Fruit fly (Drosophila melanogaster): ENCODE data around the gene Eogt.

Gene Eogt

DNA sequence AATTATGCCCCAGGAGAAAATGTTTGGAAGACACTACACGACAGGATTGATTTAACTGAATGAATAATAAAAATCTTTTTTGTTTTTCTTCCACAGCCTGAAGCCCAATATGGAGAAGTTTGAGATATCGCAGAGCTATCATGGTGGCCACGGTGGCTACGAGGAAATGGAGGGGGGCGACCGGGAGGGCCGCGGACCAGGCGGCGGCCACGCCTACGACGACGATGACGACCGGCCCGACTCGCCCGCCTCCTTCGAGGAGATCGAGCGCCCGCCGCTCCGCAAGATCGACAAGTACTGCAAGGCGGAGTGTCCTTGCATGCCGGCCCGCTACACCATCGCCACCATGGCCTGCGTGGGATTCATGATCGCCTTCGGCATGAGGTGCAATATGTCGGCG lies 23.7 kb downstream of the Eogt start:
- TF ChIP-seq Hr39 (optimal IDR thresholded peaks at IDR 0.05) (peak; percentile 66), CG10147 (GFP tag; optimal IDR thresholded peaks at IDR 0.05) (no peak), eve (GFP tag; optimal IDR thresholded peaks at IDR 0.05) (no peak), tx (GFP tag; optimal IDR thresholded peaks at IDR 0.05) (no peak)

DNA sequence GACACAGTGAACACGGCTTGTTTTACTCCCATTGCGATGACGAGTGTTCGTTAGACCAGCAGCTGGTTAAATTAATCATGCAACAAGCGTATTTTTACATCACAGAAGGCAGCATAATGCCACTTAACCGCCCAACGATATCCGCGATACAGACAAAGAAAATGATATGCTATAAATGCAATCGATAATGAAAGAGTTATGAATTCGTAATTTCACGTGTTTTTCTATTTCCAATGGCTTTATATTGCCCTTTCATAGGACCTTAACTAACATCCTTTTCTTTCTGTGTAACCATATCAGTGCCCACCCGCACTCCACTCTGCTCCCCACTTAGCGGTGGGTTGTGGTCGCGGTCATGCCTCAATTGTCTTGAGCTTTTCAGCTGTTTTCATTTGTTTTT lies 32.2 kb downstream of the Eogt start:
- TF ChIP-seq Ets65A (GFP tag): peak; percentile 87
- TF ChIP-seq Sox102F (GFP tag; optimal IDR thresholded peaks at IDR 0.05): peak; percentile 11
- peak; percentile 76 for TF ChIP-seq Drgx (GFP tag; IDR thresholded peaks at IDR 0.05)
- TF ChIP-seq CG10366 (GFP tag; IDR thresholded peaks at IDR 0.05): peak; percentile 23; the same call in 1 of the 2 replicates
- TF ChIP-seq lab (GFP tag; optimal IDR thresholded peaks at IDR 0.05): no peak
- TF ChIP-seq CG6689 (GFP tag; IDR thresholded peaks at IDR 0.05): peak; percentile 27; the same call in 1 of the 2 replicates
- TF ChIP-seq cg (GFP tag; optimal IDR thresholded peaks at IDR 0.05): no peak
- no peak for TF ChIP-seq CG12942 (GFP tag; optimal IDR thresholded peaks at IDR 0.05)
- no peak for TF ChIP-seq Ada2b (GFP tag; IDR thresholded peaks at IDR 0.05)
- TF ChIP-seq CG8290 (GFP tag; optimal IDR thresholded peaks at IDR 0.05): no peak
- TF ChIP-seq CG8290 (tag; optimal IDR thresholded peaks at IDR 0.05): no peak
- no peak for TF ChIP-seq pan (optimal IDR thresholded peaks at IDR 0.05)
- TF ChIP-seq pan (GFP tag; optimal IDR thresholded peaks at IDR 0.05 in 1 of 2, IDR thresholded peaks at IDR 0.05 in 1 of 2): peak in 1 of 2 experiments; percentile 36
- TF ChIP-seq cato (GFP tag; optimal IDR thresholded peaks at IDR 0.05; ENCODE audit: borderline replicate concordance): no peak
- no peak for TF ChIP-seq Pdp1 (GFP tag; optimal IDR thresholded peaks at IDR 0.05)
- no peak for TF ChIP-seq CTCF (GFP tag; optimal IDR thresholded peaks at IDR 0.05)
- TF ChIP-seq CG6854 (GFP tag; optimal IDR thresholded peaks at IDR 0.05): no peak
- TF ChIP-seq Trl (optimal IDR thresholded peaks at IDR 0.05): no peak
- TF ChIP-seq Trl (GFP tag; optimal IDR thresholded peaks at IDR 0.05): no peak
- TF ChIP-seq Ptx1 (GFP tag; IDR thresholded peaks at IDR 0.05): 0 out of 2 replicates have a peak, but pooled peaks have one; percentile 20
- no peak for TF ChIP-seq prd (optimal IDR thresholded peaks at IDR 0.05)
- TF ChIP-seq prd (GFP tag; IDR thresholded peaks at IDR 0.05): peak; percentile 33; the same call in 1 of the 3 replicates
- TF ChIP-seq sisA (GFP tag; IDR thresholded peaks at IDR 0.05): 0 out of 2 replicates have a peak, but pooled peaks have one; percentile 26
- no peak for TF ChIP-seq CG8944 (GFP tag; optimal IDR thresholded peaks at IDR 0.05)
- no peak for TF ChIP-seq CG14667 (GFP tag; IDR thresholded peaks at IDR 0.05)
- no peak for TF ChIP-seq nerfin-2 (GFP tag; IDR thresholded peaks at IDR 0.05; ENCODE audit: partially characterized antibody)
- no peak for TF ChIP-seq CG4404 (GFP tag; IDR thresholded peaks at IDR 0.05)
- peak; percentile 20 for TF ChIP-seq CG17359 (tag; optimal IDR thresholded peaks at IDR 0.05)
- TF ChIP-seq Myb (GFP tag; optimal IDR thresholded peaks at IDR 0.05): no peak
- no peak for TF ChIP-seq CG6791 (GFP tag; IDR thresholded peaks at IDR 0.05; ENCODE audit: partially characterized antibody)
- no peak for TF ChIP-seq CG43689 (GFP tag; IDR thresholded peaks at IDR 0.05)
- TF ChIP-seq pho (GFP tag; optimal IDR thresholded peaks at IDR 0.05): no peak
- no peak for TF ChIP-seq CG14860 (GFP tag; IDR thresholded peaks at IDR 0.05; ENCODE audit: partially characterized antibody)
- TF ChIP-seq CG7357 (GFP tag; IDR thresholded peaks at IDR 0.05): 0 out of 3 replicates have a peak, but pooled peaks have one; percentile 11
- TF ChIP-seq row (GFP tag; IDR thresholded peaks at IDR 0.05): peak; percentile 33; the same call in 1 of the 3 replicates
- TF ChIP-seq Gug (GFP tag; IDR thresholded peaks at IDR 0.05): no peak
- TF ChIP-seq pum (GFP tag; optimal IDR thresholded peaks at IDR 0.05): no peak
- no peak for TF ChIP-seq dmrt99B (tag; optimal IDR thresholded peaks at IDR 0.05)
- TF ChIP-seq kni (GFP tag; optimal IDR thresholded peaks at IDR 0.05): peak; percentile 14
- TF ChIP-seq CG3407 (GFP tag; optimal IDR thresholded peaks at IDR 0.05): no peak
- no peak for TF ChIP-seq CG32772 (GFP tag; IDR thresholded peaks at IDR 0.05)
- no peak for TF ChIP-seq CG30403 (GFP tag; optimal IDR thresholded peaks at IDR 0.05)
- TF ChIP-seq Fer3 (tag; optimal IDR thresholded peaks at IDR 0.05): no peak
- no peak for TF ChIP-seq CG17568 (GFP tag; optimal IDR thresholded peaks at IDR 0.05)
- TF ChIP-seq rib (GFP tag; IDR thresholded peaks at IDR 0.05): no peak
- TF ChIP-seq Kr (GFP tag; optimal IDR thresholded peaks at IDR 0.05): no peak
- no peak for TF ChIP-seq Nf-YA (GFP tag; IDR thresholded peaks at IDR 0.05)
- TF ChIP-seq stwl (tag; optimal IDR thresholded peaks at IDR 0.05): no peak

Data from whole organism, embryonic.